Fruit fly (Drosophila melanogaster): Measurements from ENCODE around the gene CG42374.

The CG42374 gene

DNA sequence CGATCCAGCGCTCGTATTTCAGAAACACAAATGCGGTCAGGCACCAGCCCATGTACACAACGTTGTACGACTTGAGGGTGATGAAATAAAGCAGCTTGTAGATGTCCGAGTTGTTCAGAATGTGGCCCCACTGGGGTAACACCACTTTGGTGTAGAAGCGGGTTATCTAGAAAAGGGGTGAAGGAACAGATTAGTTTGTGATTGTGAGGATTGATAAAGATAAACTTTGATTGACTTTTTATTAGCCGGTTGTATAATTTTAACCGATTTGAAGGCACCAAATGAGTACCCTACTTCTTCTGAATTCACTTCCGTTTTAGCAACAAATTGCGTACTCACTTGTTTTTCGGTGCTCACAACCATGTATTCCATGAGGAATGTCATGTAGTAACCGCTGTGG, 5.4 kb upstream of the CG42374 start:
- TF ChIP-seq dac (GFP tag; optimal IDR thresholded peaks at IDR 0.05) (no peak), Eip93F (GFP tag; optimal IDR thresholded peaks at IDR 0.05) (no peak), CG6276 (GFP tag; optimal IDR thresholded peaks at IDR 0.05) (no peak), esn (GFP tag; optimal IDR thresholded peaks at IDR 0.05) (no peak), OdsH (GFP tag; optimal IDR thresholded peaks at IDR 0.05) (no peak), CG11902 (GFP tag; optimal IDR thresholded peaks at IDR 0.05) (no peak), pdm3 (GFP tag; optimal IDR thresholded peaks at IDR 0.05) (no peak), Hr38 (GFP tag; optimal IDR thresholded peaks at IDR 0.05) (no peak), fkh (GFP tag; optimal IDR thresholded peaks at IDR 0.05) (no peak), CG16779 (tag; optimal IDR thresholded peaks at IDR 0.05) (no peak), CG6808 (GFP tag; optimal IDR thresholded peaks at IDR 0.05) (no peak), Met (GFP tag; optimal IDR thresholded peaks at IDR 0.05) (no peak), Gug (GFP tag; IDR thresholded peaks at IDR 0.05) (no peak), CG7368 (GFP tag; optimal IDR thresholded peaks at IDR 0.05) (no peak), CG3032 (tag; optimal IDR thresholded peaks at IDR 0.05) (no peak), CG10631 (GFP tag; optimal IDR thresholded peaks at IDR 0.05) (no peak), Ets21C (GFP tag; optimal IDR thresholded peaks at IDR 0.05) (no peak), CG31627 (GFP tag; optimal IDR thresholded peaks at IDR 0.05) (no peak)

DNA sequence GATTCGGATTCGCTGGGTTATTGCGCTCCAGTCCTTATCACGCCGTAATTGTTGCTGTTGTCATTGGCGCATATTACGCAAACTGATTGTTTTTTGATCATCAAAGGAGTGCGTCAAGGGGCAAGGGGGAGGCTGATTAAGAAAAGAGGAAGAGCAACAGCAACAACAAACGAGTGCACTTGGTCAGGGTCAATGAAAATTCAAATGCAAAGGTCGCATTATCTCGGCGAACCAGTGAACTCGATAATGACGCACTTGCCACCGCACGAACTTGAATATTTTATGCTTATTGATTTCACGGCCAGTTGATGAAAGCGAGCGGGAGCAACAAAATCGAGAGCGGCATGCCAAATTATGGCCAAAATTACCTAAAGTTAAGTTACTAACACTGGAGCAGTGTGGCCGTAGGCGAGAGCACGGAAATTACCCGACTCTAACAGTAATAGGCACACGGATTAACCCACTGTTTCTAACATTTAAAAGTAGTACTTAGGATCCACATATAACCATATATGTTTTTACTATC, 3.2 kb upstream of the CG42374 start, which contains the start of gene nes:
Gene nes, minus strand, starts transcription at position 402 of the 526 bp plus-strand sequence.
- TF ChIP-seq fkh (GFP tag; optimal IDR thresholded peaks at IDR 0.05) (no peak), CG8319 (GFP tag; optimal IDR thresholded peaks at IDR 0.05) (no peak), CG16779 (tag; optimal IDR thresholded peaks at IDR 0.05) (no peak), CG11294 (GFP tag; IDR thresholded peaks at IDR 0.05) (no peak), cyc (GFP tag; optimal IDR thresholded peaks at IDR 0.05) (peak; percentile 22), Hr4 (GFP tag; optimal IDR thresholded peaks at IDR 0.05) (no peak), Ets21C (GFP tag; optimal IDR thresholded peaks at IDR 0.05) (no peak), CG6792 (GFP tag; optimal IDR thresholded peaks at IDR 0.05) (no peak), CG6276 (GFP tag; optimal IDR thresholded peaks at IDR 0.05) (no peak), Eip93F (GFP tag; optimal IDR thresholded peaks at IDR 0.05) (peak; percentile 21), Smox (GFP tag; optimal IDR thresholded peaks at IDR 0.05) (no peak), CG8119 (GFP tag; IDR thresholded peaks at IDR 0.05) (no peak), CG6808 (GFP tag; optimal IDR thresholded peaks at IDR 0.05) (no peak), pdm3 (GFP tag; optimal IDR thresholded peaks at IDR 0.05) (no peak), CG10669 (GFP tag; optimal IDR thresholded peaks at IDR 0.05) (no peak), Sox102F (GFP tag; optimal IDR thresholded peaks at IDR 0.05) (no peak), CG11762 (GFP tag; optimal IDR thresholded peaks at IDR 0.05; ENCODE audit: insufficient read depth) (no peak), svp (GFP tag) (peak; percentile 98), Sox14 (GFP tag; optimal IDR thresholded peaks at IDR 0.05) (peak; percentile 16), CG10631 (GFP tag; optimal IDR thresholded peaks at IDR 0.05) (no peak), spab (GFP tag; optimal IDR thresholded peaks at IDR 0.05) (no peak), lz (GFP tag; optimal IDR thresholded peaks at IDR 0.05) (no peak), salr (GFP tag; optimal IDR thresholded peaks at IDR 0.05) (no peak), eg (GFP tag; IDR thresholded peaks at IDR 0.05) (peak; percentile 25; the same call in 1 of the 3 replicates), CG11902 (GFP tag; optimal IDR thresholded peaks at IDR 0.05) (no peak), Met (GFP tag; optimal IDR thresholded peaks at IDR 0.05) (no peak), dac (GFP tag; optimal IDR thresholded peaks at IDR 0.05) (no peak), achi (GFP tag; optimal IDR thresholded peaks at IDR 0.05) (no peak), fd59A (GFP tag; optimal IDR thresholded peaks at IDR 0.05) (no peak), vri (GFP tag; optimal IDR thresholded peaks at IDR 0.05) (peak; percentile 100), esn (GFP tag; optimal IDR thresholded peaks at IDR 0.05) (no peak), topi (GFP tag; optimal IDR thresholded peaks at IDR 0.05) (no peak), CG6854 (GFP tag; optimal IDR thresholded peaks at IDR 0.05) (peak; percentile 54), CG6163 (GFP tag; IDR thresholded peaks at IDR 0.05) (peak; percentile 53; the same call in 1 of the 3 replicates), Blimp-1 (GFP tag; optimal IDR thresholded peaks at IDR 0.05) (no peak), Hr38 (GFP tag; optimal IDR thresholded peaks at IDR 0.05) (no peak), Hr39 (GFP tag; optimal IDR thresholded peaks at IDR 0.05) (peak; percentile 12), Gug (GFP tag; IDR thresholded peaks at IDR 0.05) (no peak), CG3919 (GFP tag; optimal IDR thresholded peaks at IDR 0.05) (no peak), ss (GFP tag; optimal IDR thresholded peaks at IDR 0.05) (no peak), CG1621 (tag; optimal IDR thresholded peaks at IDR 0.05) (no peak), CG8632 (GFP tag; optimal IDR thresholded peaks at IDR 0.05) (no peak), Lpt (GFP tag; optimal IDR thresholded peaks at IDR 0.05) (no peak), CG3032 (tag; optimal IDR thresholded peaks at IDR 0.05) (no peak), CG34406 (GFP tag; optimal IDR thresholded peaks at IDR 0.05) (no peak)

Measured in whole organism, prepupa.